Worm (Caenorhabditis elegans) whole organism, late embryonic: ENCODE measurements around the gene F40F8.12.

Experiments used
- ama-1 ChIP-seq: fragments of 150-350 bp; optimal IDR thresholded peaks from 2 replicates; lab custom pipeline; 2014
- fax-1 ChIP-seq: sonication (generic microtip); optimal IDR thresholded peaks from 2 replicates; lab custom pipeline; 2016; ENCODE audit warnings: missing genotype, missing genetic modification characterization, missing compliant biosample characterization
- ztf-16 ChIP-seq: sonication (generic microtip); optimal IDR thresholded peaks from 2 replicates; lab custom pipeline; 2017; ENCODE audit warnings: missing genetic modification characterization, missing compliant biosample characterization

ce11 chrII:11156160-11156559 is 26.5 kb downstream of the F40F8.12 start:
- TF ChIP-seq ztf-16 (tag; lab: Kevin White, UChicago) (no peak), ama-1 (lab: Kevin White, UChicago) (no peak), fax-1 (tag; lab: Kevin White, UChicago) (no peak)
